Worm (Caenorhabditis elegans): ENCODE data around the gene M60.4.

The M60.4 gene

ce11 chrX:8233554-8233953 lies 2.6 kb downstream of the M60.4 start:
- TF ChIP-seq syd-9 (tag; optimal IDR thresholded peaks at IDR 0.05) (no peak), pha-4 (tag; optimal IDR thresholded peaks at IDR 0.05) (no peak), pros-1 (tag; optimal IDR thresholded peaks at IDR 0.05) (no peak), K02D7.2 (tag; optimal IDR thresholded peaks at IDR 0.05) (no peak), ceh-14 (tag; optimal IDR thresholded peaks at IDR 0.05) (no peak), sdc-2 (tag; optimal IDR thresholded peaks at IDR 0.05) (no peak), odd-2 (tag; optimal IDR thresholded peaks at IDR 0.05) (no peak), ama-1 (optimal IDR thresholded peaks at IDR 0.05) (no peak), zip-5 (tag; optimal IDR thresholded peaks at IDR 0.05) (no peak), hlh-15 (tag; optimal IDR thresholded peaks at IDR 0.05) (no peak), unc-86 (tag; optimal IDR thresholded peaks at IDR 0.05) (no peak), ceh-9 (tag; optimal IDR thresholded peaks at IDR 0.05) (no peak), dve-1 (tag; optimal IDR thresholded peaks at IDR 0.05) (no peak), Y22D7AL.16 (tag; optimal IDR thresholded peaks at IDR 0.05) (no peak), elt-2 (tag; optimal IDR thresholded peaks at IDR 0.05) (no peak)

- TF ChIP-seq syd-9 (tag; optimal IDR thresholded peaks at IDR 0.05): peak; percentile 33
- TF ChIP-seq nhr-232 (tag; optimal IDR thresholded peaks at IDR 0.05): no peak
- TF ChIP-seq pros-1 (tag; optimal IDR thresholded peaks at IDR 0.05): no peak
- TF ChIP-seq hlh-8 (tag; optimal IDR thresholded peaks at IDR 0.05): peak; percentile 9
- TF ChIP-seq C08G9.2 (tag; optimal IDR thresholded peaks at IDR 0.05): no peak
- no peak for TF ChIP-seq che-1 (tag; optimal IDR thresholded peaks at IDR 0.05)
- TF ChIP-seq K02D7.2 (tag; optimal IDR thresholded peaks at IDR 0.05): no peak
- no peak for TF ChIP-seq ceh-24 (tag; optimal IDR thresholded peaks at IDR 0.05)
- TF ChIP-seq hlh-13 (GFP tag; optimal IDR thresholded peaks at IDR 0.05): no peak
- no peak for TF ChIP-seq ztf-16 (tag; optimal IDR thresholded peaks at IDR 0.05)
- TF ChIP-seq ceh-34 (tag; optimal IDR thresholded peaks at IDR 0.05): no peak
- TF ChIP-seq pag-3 (tag; optimal IDR thresholded peaks at IDR 0.05; ENCODE audit: borderline replicate concordance): no peak
- TF ChIP-seq ttx-3 (tag; optimal IDR thresholded peaks at IDR 0.05): no peak
- TF ChIP-seq elt-4 (tag; optimal IDR thresholded peaks at IDR 0.05): no peak
- no peak for TF ChIP-seq madf-2 (tag; optimal IDR thresholded peaks at IDR 0.05)
- TF ChIP-seq unc-86 (tag; optimal IDR thresholded peaks at IDR 0.05): no peak
- TF ChIP-seq ceh-9 (tag; optimal IDR thresholded peaks at IDR 0.05): no peak
- no peak for TF ChIP-seq zip-5 (tag; optimal IDR thresholded peaks at IDR 0.05)
- no peak for TF ChIP-seq gmeb-2 (tag; optimal IDR thresholded peaks at IDR 0.05)
- TF ChIP-seq ceh-31 (tag; optimal IDR thresholded peaks at IDR 0.05): peak; percentile 36
- no peak for TF ChIP-seq unc-3 (GFP tag; conservative IDR thresholded peaks at IDR 0.05)
- no peak for TF ChIP-seq unc-3 (tag; optimal IDR thresholded peaks at IDR 0.05)
- no peak for TF ChIP-seq T23F11.4 (GFP tag; optimal IDR thresholded peaks at IDR 0.05)
- TF ChIP-seq mec-3 (tag; optimal IDR thresholded peaks at IDR 0.05; ENCODE audit: borderline replicate concordance): no peak
- no peak for TF ChIP-seq fkh-6 (tag; optimal IDR thresholded peaks at IDR 0.05)
- peak; percentile 69 for TF ChIP-seq rnt-1 (tag; optimal IDR thresholded peaks at IDR 0.05)
- TF ChIP-seq dve-1 (tag; optimal IDR thresholded peaks at IDR 0.05): peak; percentile 50
- no peak for TF ChIP-seq ceh-6 (GFP tag; optimal IDR thresholded peaks at IDR 0.05)
- TF ChIP-seq dmd-4 (tag; optimal IDR thresholded peaks at IDR 0.05; ENCODE audit: borderline replicate concordance): no peak
- TF ChIP-seq npax-4 (tag; optimal IDR thresholded peaks at IDR 0.05): no peak
- no peak for TF ChIP-seq tbx-7 (tag; optimal IDR thresholded peaks at IDR 0.05)
- TF ChIP-seq hlh-6 (tag; optimal IDR thresholded peaks at IDR 0.05): no peak
- TF ChIP-seq ceh-19 (GFP tag; optimal IDR thresholded peaks at IDR 0.05): no peak
- TF ChIP-seq tbx-2 (tag; optimal IDR thresholded peaks at IDR 0.05): peak; percentile 49
- TF ChIP-seq ceh-45 (GFP tag; IDR thresholded peaks at IDR 0.05): no peak
- TF ChIP-seq elt-2 (tag; optimal IDR thresholded peaks at IDR 0.05): peak; percentile 28
- peak; percentile 72 for TF ChIP-seq unc-55 (GFP tag; optimal IDR thresholded peaks at IDR 0.05)
- no peak for TF ChIP-seq C38D4.7 (GFP tag; optimal IDR thresholded peaks at IDR 0.05)
- peak; percentile 82 for TF ChIP-seq ceh-48 (tag; optimal IDR thresholded peaks at IDR 0.05)
- TF ChIP-seq sox-2 (GFP tag; IDR thresholded peaks at IDR 0.05): no peak
- peak; percentile 60 for TF ChIP-seq unc-42 (tag; optimal IDR thresholded peaks at IDR 0.05)
- TF ChIP-seq hlh-30 (tag; optimal IDR thresholded peaks at IDR 0.05; ENCODE audit: insufficient read depth): peak; percentile 94
- TF ChIP-seq K09A11.1 (tag; optimal IDR thresholded peaks at IDR 0.05; ENCODE audit: insufficient read depth): no peak
- TF ChIP-seq nfya-1 (tag; optimal IDR thresholded peaks at IDR 0.05): peak; percentile 65
- no peak for TF ChIP-seq hlh-15 (tag; optimal IDR thresholded peaks at IDR 0.05)
Observed at ce11 chrX:8231858-8232257, 4.3 kb downstream of the M60.4 start, which contains the start of gene K02A6.3. Gene K02A6.3, minus strand, starts transcription at chrX:8231931.
